Worm (Caenorhabditis elegans) whole organism, L4 larva: ENCODE results near the gene nhx-9.

ENCODE experiments used
- F10B5.3 ChIP-seq: sonication (generic microtip); optimal IDR thresholded peaks from 2 replicates; lab custom pipeline; 2016; ENCODE audit warnings: mild to moderate bottlenecking, missing genetic modification characterization, missing compliant biosample characterization
- T26A8.4 ChIP-seq: fragments of 200-800 bp; sonication (Bioruptor generic); IDR thresholded peaks from 2 replicates; pipeline ENCODE4 v1.3.6; 2022; ENCODE audit warnings: missing genetic modification characterization, missing compliant biosample characterization
- ZK546.5 ChIP-seq, 2 experiments: sonication (generic microtip); optimal IDR thresholded peaks; 2 replicates each; lab custom pipeline; 2017; ENCODE audit warnings: missing biosample characterization in 2 of 2, missing genetic modification characterization in 2 of 2
- arid-1 ChIP-seq: fragments of 200-800 bp; sonication (Bioruptor generic); conservative IDR thresholded peaks from 2 replicates; pipeline ENCODE4 v1.3.6; 2022; ENCODE audit warnings: missing genetic modification reagents, missing genetic modification characterization, missing compliant biosample characterization
- ces-1 ChIP-seq: fragments of 150-350 bp; sonication (generic microtip); optimal IDR thresholded peaks from 4 replicates; lab custom pipeline; 2014; ENCODE audit warnings: missing biosample characterization, missing genetic modification reagents, missing genetic modification characterization
- cey-2 ChIP-seq: sonication (generic microtip); optimal IDR thresholded peaks from 3 replicates; lab custom pipeline; 2017; ENCODE audit warnings: missing genetic modification characterization, mild to moderate bottlenecking, missing compliant biosample characterization, antibody characterized with exemption, borderline replicate concordance; ENCODE audit not compliant: insufficient read depth
- hif-1 ChIP-seq, 2 experiments: sonication (generic microtip); optimal IDR thresholded peaks; 2 replicates each; lab custom pipeline; 2016 to 2017; ENCODE audit warnings: missing compliant biosample characterization in 2 of 2, missing genetic modification characterization in 2 of 2, missing genetic modification reagents in 2 of 2, missing genotype in 2 of 2, mild to moderate bottlenecking in 1 of 2
- hlh-11 ChIP-seq: fragments of 200-800 bp; sonication (Bioruptor generic); optimal IDR thresholded peaks from 2 replicates; lab custom pipeline; 2018; ENCODE audit warnings: mild to moderate bottlenecking, missing genetic modification characterization, missing compliant biosample characterization
- hmg-1.1 ChIP-seq: fragments of 200-800 bp; sonication (Bioruptor generic); IDR thresholded peaks from 2 replicates; pipeline ENCODE4 v1.3.6; 2022; ENCODE audit warnings: missing genetic modification reagents, missing genetic modification characterization, missing compliant biosample characterization
- lin-38 ChIP-seq: fragments of 200-800 bp; sonication (Bioruptor generic); IDR thresholded peaks from 2 replicates; pipeline ENCODE4 v1.3.6; 2022; ENCODE audit warnings: missing genetic modification reagents, missing genetic modification characterization, missing compliant biosample characterization
- mxl-2 ChIP-seq: fragments of 200-800 bp; sonication (Bioruptor generic); conservative IDR thresholded peaks from 2 replicates; pipeline ENCODE4 v1.3.6; 2022; ENCODE audit warnings: missing genetic modification reagents, missing genetic modification characterization, missing compliant biosample characterization
- nhr-11 ChIP-seq: fragments of 150-350 bp; optimal IDR thresholded peaks from 2 replicates; lab custom pipeline; 2014; ENCODE audit warnings: missing biosample characterization, missing genetic modification characterization
- nhr-42 ChIP-seq: fragments of 200-800 bp; sonication (Bioruptor generic); IDR thresholded peaks from 2 replicates; pipeline ENCODE4 v1.3.6; 2022; ENCODE audit warnings: missing genetic modification characterization, missing compliant biosample characterization
- php-3 ChIP-seq: fragments of 200-800 bp; sonication (Bioruptor generic); IDR thresholded peaks from 2 replicates; pipeline ENCODE4 v1.3.6; 2022; ENCODE audit warnings: missing genetic modification reagents, missing genetic modification characterization, missing compliant biosample characterization
- set-16 ChIP-seq: fragments of 200-800 bp; sonication (Bioruptor generic); IDR thresholded peaks from 2 replicates; pipeline ENCODE4 v1.3.6; 2022; ENCODE audit warnings: missing genetic modification reagents, missing genetic modification characterization, missing compliant biosample characterization
- snpc-1.2 ChIP-seq: fragments of 200-800 bp; sonication (Bioruptor generic); IDR thresholded peaks from 2 replicates; pipeline ENCODE4 v1.3.6; 2022; ENCODE audit warnings: missing genetic modification reagents, missing genetic modification characterization, missing compliant biosample characterization
- unc-62 ChIP-seq, 3 experiments: fragments of 150-350 bp in 1 of 3; sonication (generic microtip); optimal IDR thresholded peaks in 2 of 3; peaks in 1 of 3; 1 replicate in 1 of 3; 2 replicates in 2 of 3; lab custom pipeline; 2014 to 2017; ENCODE audit warnings: missing biosample characterization in 3 of 3, missing genetic modification characterization in 3 of 3, missing genetic modification reagents in 3 of 3, missing genotype in 1 of 3
- zfp-2 ChIP-seq: sonication (generic microtip); optimal IDR thresholded peaks from 2 replicates; lab custom pipeline; 2016; ENCODE audit warnings: mild to moderate bottlenecking, missing genetic modification characterization, missing compliant biosample characterization
- zip-11 ChIP-seq: fragments of 200-800 bp; sonication (Bioruptor generic); IDR thresholded peaks from 2 replicates; pipeline ENCODE4 v1.3.6; 2022; ENCODE audit warnings: missing genetic modification characterization, missing compliant biosample characterization

Gene nhx-9

ce11 chrIV:11961485-11962255 is 31.0 kb downstream of the nhx-9 start, which contains the start of gene ZK829.7 (continued):
- TF ChIP-seq arid-1 (GFP tag; lab: Robert Waterston, UW): 0 out of 2 replicates have a peak, but pooled peaks have one; percentile 21
- peak; percentile 3 to 80 for TF ChIP-seq hif-1 (tag; optimal IDR thresholded peaks at IDR 0.05; lab: Kevin White, UChicago)
- TF ChIP-seq zfp-2 (tag; lab: Kevin White, UChicago): no peak
- TF ChIP-seq hlh-11 (tag; lab: Kevin White, UChicago): peak; percentile 54
- peak; percentile 99 for TF ChIP-seq mxl-2
- peak; percentile 12 for TF ChIP-seq F10B5.3 (tag; lab: Kevin White, UChicago)
- TF ChIP-seq snpc-1.2 (GFP tag; lab: Robert Waterston, UW): peak; percentile 77
- TF ChIP-seq zip-11 (GFP tag; lab: Robert Waterston, UW): no peak

- peak in 1 of 2 experiments; percentile 33 for TF ChIP-seq unc-62 (GFP tag; optimal IDR thresholded peaks at IDR 0.05 in 1 of 2; lab: Kevin White, UChicago)
- no peak for TF ChIP-seq unc-62 (tag; optimal IDR thresholded peaks at IDR 0.05; lab: Kevin White, UChicago)
- peak; percentile 55 for TF ChIP-seq nhr-11 (tag; lab: Kevin White, UChicago)
- no peak for TF ChIP-seq set-16 (GFP tag; lab: Robert Waterston, UW)
- no peak for TF ChIP-seq lin-38 (GFP tag; lab: Robert Waterston, UW)
- TF ChIP-seq, all 104 proteins: peak for 2
Measured at ce11 chrIV:11965327-11965726, 34.7 kb downstream of the nhx-9 start, which contains the start of gene srj-1. srj-1 (minus strand) TSS chrIV:11965427.

ce11 chrIV:11970171-11970570 is 39.5 kb downstream of the nhx-9 start, which contains the start of gene ZK829.9:
ZK829.9 (plus strand) TSS chrIV:11970534.
- TF ChIP-seq php-3 (GFP tag; lab: Robert Waterston, UW) (no peak), ces-1 (GFP tag; lab: Kevin White, UChicago) (no peak), T26A8.4 (GFP tag; lab: Robert Waterston, UW) (no peak), ZK546.5 (tag; optimal IDR thresholded peaks at IDR 0.05; lab: Kevin White, UChicago) (no peak), hif-1 (tag; optimal IDR thresholded peaks at IDR 0.05; lab: Kevin White, UChicago) (no peak), hmg-1.1 (GFP tag; lab: Robert Waterston, UW) (no peak), nhr-42 (no peak), cey-2 (tag; lab: Kevin White, UChicago) (no peak)
